Worm (Caenorhabditis elegans): ENCODE results near the gene cav-2.

The cav-2 gene

DNA sequence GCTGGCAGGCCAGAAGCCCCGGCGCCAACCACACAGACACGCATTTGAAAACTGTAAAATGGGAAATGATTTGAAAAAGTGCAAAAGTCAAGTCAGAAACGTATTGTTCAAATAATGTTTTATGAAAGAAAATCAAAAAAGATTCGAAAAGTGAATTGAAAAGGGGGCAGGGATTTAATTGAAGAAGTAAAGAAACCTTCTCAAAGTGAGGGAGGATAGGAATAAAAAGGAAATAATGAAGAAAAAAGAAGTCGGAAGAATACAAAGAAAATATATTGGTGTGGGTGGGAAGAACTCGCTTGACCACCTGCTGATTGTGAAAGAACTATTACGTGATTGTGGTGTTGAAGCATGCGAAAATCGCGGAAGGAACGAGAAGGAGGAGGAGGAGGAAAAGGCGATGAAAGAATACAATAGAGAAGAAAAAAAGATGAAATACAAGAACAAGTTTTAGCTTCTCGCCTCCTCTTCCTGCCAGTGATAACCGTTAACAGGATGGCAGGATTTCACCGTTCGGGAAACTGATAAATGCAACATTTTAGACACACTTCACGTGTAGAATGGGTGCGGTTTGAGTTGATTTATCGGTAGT is 49.8 kb downstream of the cav-2 start, which contains the start of gene fmo-4:
Gene fmo-4 (minus strand): TSS at position 51 of the 592 bp plus-strand sequence.
- TF ChIP-seq klf-2 (GFP tag; conservative IDR thresholded peaks at IDR 0.05): no peak
- no peak for TF ChIP-seq T22C8.4 (GFP tag; IDR thresholded peaks at IDR 0.05)
- TF ChIP-seq tab-1 (GFP tag; IDR thresholded peaks at IDR 0.05): no peak
- TF ChIP-seq flt-1 (GFP tag; IDR thresholded peaks at IDR 0.05): no peak

ce11 chrV:13608486-13608885 is 51.6 kb downstream of the cav-2 start:
- TF ChIP-seq ztf-29 (GFP tag; IDR thresholded peaks at IDR 0.05): no peak
- TF ChIP-seq cog-1 (tag; optimal IDR thresholded peaks at IDR 0.05): no peak
- no peak for TF ChIP-seq klf-2 (GFP tag; conservative IDR thresholded peaks at IDR 0.05)
- no peak for TF ChIP-seq ref-1 (GFP tag; conservative IDR thresholded peaks at IDR 0.05)
- TF ChIP-seq T22C8.4 (GFP tag; IDR thresholded peaks at IDR 0.05): no peak
- no peak for TF ChIP-seq ztf-23 (GFP tag; IDR thresholded peaks at IDR 0.05)
- TF ChIP-seq flt-1 (GFP tag; IDR thresholded peaks at IDR 0.05): no peak

All from whole organism, midembryonic.